Fruit fly (Drosophila melanogaster): ENCODE results near the gene CG4382.

The CG4382 gene

DNA sequence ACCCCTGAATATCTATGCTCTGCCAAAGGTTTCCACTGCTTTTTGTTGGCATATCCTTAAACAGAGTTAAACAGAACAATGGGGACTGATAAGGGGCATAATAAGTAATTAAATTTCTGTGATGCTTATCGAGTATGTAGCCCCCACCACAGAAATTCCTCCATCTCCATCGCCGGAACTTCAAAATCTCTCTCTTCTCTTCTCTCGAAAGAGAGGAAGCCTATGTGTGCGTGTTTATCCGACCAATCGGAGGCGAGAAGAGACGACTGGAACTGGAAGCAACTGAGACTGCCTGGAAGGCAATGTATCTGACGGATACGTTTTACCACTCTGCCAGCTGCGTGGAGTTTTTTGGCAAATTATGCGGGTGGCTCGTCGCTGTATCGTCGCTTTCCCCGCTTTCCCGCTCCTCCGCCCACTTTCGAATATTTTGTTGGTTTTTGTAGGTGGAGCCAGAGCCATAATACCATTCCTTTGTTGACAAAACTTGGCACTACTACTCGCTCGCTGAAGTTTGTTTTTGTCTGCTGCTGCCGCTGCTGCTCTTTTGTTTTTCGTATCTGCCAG is 7.4 kb upstream of the CG4382 start, which contains the start of gene gcm2:
TSS of gene gcm2 (plus strand) at position 566 of the 567 bp plus-strand sequence.
- TF ChIP-seq CG8478 (optimal IDR thresholded peaks at IDR 0.05) (no peak), CTCF (optimal IDR thresholded peaks at IDR 0.05) (no peak)

DNA sequence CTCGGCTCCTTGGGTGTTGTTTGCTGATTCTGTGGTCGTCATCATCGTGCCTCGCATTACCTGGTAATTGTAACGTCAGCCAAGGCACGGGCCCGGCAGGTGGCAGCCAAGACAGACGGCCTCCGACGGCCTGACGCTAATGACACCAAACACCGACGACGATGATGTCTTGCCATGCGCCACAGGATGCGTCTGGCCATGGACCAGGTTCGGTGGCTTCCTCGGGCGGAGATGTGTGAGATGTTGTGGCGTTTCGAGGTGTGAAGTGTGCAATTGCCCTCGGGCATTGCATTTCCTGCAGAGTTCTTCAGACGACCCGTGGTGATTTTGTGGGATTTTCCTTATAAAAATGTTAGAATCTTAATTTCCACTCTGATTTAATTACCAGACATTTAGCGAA is 1.4 kb upstream of the CG4382 start:
- TF ChIP-seq CTCF (optimal IDR thresholded peaks at IDR 0.05) (no peak), CG8478 (optimal IDR thresholded peaks at IDR 0.05) (no peak)

DNA sequence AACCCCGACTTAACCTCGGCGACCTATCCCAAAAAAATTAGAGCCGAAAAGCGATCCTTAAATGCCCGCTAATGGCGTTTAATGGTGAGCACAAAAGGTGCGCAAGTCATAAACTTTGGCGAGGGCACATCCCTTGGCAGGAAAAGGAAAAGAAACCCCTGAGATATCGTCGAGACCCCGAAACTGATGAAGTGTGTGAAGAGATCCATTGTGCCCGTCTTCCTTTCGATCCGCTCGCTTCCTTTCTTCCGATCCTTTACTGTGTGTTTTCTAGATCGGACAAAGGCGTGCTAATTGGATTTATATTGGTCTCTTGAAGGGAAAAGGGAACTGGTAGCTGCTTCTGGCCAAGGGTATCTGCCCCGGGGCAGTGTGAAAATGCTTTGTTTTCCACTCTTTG is 548 bp upstream of the CG4382 start:
- TF ChIP-seq CTCF (optimal IDR thresholded peaks at IDR 0.05) (no peak), CG8478 (optimal IDR thresholded peaks at IDR 0.05) (no peak)

DNA sequence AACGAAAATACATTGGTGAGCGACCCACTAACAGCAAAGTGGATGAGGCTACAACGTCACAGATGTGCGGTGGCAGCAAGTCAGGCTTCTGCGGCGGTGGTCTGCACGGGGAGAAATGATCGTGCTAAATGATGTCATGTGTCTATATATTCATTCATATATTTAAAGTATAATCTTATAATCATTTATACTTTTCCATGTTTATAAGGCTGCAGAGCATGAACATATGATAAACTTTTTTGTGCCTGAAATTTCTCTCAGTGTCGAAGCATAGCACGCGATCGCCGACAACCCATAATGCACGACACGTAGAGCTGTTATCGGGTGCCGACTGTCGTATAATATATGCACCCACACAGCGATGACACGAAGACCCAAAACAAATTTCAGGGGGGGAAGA is 2.3 kb downstream of the CG4382 start:
- TF ChIP-seq CG8478 (optimal IDR thresholded peaks at IDR 0.05), result no peak

DNA sequence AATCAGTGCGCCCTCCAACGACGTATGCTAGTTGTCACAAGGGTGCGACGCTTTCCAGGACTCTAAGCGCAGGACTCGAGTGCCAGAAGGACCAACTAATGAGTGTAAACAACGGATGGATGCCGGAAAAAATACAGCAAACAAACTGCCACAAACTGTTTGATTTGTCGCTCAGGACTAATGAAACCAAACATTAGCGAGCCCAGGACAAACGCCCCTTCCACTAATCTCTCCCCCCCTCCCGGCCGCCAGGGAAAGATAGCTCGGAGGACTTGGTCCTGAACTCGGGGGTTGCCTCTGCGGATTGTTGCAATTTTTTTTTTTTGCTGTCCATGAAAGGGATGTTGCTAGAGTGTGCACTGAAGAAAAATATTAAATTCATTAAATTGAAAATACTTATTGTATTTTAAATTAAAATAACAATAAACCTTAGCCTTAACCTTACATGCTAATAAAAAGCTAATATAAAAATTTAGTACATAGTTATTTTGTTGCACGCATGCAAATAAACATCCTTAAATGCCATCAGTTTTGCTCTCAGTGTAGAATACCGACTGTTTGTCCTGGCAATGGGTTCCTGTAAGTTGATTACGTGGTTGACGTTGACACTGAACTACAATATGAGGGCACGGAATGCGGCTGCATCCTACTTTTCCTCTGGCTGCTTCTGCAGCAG is 5.9 kb downstream of the CG4382 start:
- TF ChIP-seq CTCF (optimal IDR thresholded peaks at IDR 0.05) (no peak), CG8478 (optimal IDR thresholded peaks at IDR 0.05) (no peak)

DNA sequence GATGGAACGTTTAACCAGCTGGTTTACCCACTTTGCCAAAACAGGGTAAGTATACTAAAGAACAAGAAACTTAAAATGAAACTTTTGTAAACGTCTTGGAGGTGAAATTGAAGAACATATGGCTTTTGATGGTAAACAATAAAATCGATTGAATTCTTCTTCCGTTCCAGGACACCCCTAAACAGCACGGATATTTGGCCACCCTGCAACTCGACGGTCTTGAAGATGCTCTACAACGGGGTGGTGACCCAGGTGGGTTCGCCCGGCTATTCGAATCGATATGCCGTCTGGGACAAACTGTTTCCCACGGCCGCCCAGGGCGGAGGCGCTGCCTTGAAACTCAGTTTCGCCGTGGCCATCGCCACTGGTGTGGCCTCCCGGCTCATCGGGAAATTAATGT is 9.5 kb downstream of the CG4382 start:
- TF ChIP-seq CTCF (optimal IDR thresholded peaks at IDR 0.05) (no peak), CG8478 (optimal IDR thresholded peaks at IDR 0.05) (no peak)

DNA sequence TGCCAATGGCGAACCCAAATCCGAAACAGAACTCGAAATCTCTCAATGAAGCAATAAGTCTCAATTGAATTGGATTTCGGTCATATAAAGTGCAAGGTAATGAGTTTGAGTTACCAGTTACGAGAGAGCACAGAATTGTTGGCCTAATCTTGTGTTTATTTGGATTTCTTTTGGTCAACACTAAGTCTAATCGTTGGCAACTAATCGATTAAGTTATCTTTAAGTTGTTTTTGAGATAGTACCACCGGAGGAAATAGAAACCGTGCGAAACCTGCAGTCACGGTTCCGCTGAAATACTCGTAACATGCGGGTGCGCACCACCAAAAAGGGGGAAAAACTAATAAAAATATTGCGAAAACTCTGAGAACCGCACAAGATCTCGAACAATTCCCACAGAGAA is 11.5 kb downstream of the CG4382 start, which contains the start of gene CG3841:
TSS of gene CG3841 (plus strand) at position 301 of the 400 bp plus-strand sequence.
- TF ChIP-seq CG8478 (optimal IDR thresholded peaks at IDR 0.05) (no peak), CTCF (optimal IDR thresholded peaks at IDR 0.05) (no peak)

DNA sequence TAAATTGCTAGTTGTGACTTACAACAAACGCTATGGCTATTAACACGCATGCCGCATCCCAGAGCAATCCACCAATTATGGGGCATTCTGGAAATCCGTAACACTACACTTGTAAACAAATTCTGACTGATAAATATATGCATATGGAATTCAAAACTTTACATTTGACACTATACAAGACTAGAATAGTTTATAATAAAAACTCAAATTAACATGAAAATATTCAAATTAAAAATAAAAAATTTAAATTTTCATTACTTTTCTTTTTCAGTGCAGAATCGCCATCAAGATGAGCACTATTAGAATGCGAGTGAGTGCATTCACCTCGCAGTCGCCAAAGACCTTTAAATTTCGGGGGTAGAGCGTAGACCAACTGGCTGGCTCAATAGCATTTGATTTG is 14.7 kb downstream of the CG4382 start:
- no peak for TF ChIP-seq CTCF (optimal IDR thresholded peaks at IDR 0.05)
- TF ChIP-seq CG8478 (optimal IDR thresholded peaks at IDR 0.05), result no peak

DNA sequence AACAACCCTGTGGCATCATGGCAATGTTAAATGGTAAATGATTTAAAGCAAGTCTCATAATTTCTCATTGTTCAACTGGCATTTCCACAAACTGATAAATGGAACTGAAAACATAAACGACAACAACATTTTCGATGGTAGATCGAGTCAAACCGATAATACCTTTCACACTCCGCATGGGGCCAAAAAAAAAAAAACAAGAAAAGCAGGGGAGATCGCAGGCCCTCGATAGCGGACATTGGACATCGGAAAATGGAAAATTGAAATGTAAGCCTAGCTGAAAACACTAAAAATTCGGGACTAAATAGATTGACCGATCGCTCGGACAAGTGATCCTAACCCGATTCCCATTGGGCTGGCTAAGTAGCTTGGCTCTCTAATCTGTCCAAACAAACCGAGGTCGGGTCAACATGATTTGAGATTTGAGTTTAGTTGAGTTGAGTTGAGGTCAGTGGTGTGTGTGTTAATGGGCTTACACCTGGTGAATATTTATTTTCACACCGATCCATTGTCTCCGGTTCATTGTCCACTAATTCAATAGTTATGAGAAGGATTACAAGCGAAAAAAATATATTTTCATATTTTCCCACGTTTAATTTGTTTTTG is 16.5 kb downstream of the CG4382 start:
- TF ChIP-seq CTCF (optimal IDR thresholded peaks at IDR 0.05), result no peak
- TF ChIP-seq CG8478 (optimal IDR thresholded peaks at IDR 0.05), result no peak

DNA sequence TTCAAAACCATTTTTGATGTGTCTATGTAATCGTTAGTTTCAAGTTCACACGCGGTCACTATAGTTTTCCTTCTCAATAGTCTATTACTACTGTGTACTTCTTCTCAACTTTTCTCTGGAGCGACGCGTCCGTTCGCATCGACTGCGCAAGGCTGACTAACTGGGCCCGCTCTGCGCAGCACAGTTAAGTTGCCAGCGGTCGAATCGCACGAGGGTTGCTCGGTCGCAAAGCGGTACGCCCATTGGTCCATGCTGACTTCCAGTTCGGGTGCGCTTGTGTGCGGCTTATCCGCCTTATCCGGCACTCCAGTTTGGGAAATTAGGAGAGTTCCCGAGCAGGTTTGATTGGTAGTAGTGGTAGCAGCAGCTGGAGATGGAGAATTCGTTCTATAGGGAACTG is 19.1 kb downstream of the CG4382 start, which contains the start of gene gcm:
TSS of gene gcm (minus strand) at position 164 of the 400 bp plus-strand sequence.
- no peak for TF ChIP-seq CG8478 (optimal IDR thresholded peaks at IDR 0.05)
- no peak for TF ChIP-seq CTCF (optimal IDR thresholded peaks at IDR 0.05)

DNA sequence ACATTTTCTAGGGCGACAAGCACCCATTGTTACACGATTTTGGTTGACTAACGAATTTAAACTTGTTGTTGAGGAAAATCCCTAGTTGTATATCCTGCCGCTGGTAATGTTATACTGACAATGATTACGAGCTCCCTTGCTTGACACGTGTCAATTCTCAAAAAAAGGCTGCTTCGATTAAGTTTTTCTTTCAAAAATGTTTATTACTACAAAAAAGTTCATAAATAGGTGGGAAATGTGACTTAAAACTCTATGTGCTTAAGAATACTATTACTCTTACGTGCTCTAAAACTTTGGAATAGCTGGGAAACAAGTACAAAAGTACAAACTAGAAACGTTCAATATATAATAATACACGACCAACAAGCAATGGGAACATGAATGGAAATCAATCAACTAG is 21.1 kb downstream of the CG4382 start, which contains the start of gene CG31709:
TSS of gene CG31709 (minus strand) at position 101 of the 400 bp plus-strand sequence.
- TF ChIP-seq CTCF (optimal IDR thresholded peaks at IDR 0.05) (no peak), CG8478 (optimal IDR thresholded peaks at IDR 0.05) (no peak)

DNA sequence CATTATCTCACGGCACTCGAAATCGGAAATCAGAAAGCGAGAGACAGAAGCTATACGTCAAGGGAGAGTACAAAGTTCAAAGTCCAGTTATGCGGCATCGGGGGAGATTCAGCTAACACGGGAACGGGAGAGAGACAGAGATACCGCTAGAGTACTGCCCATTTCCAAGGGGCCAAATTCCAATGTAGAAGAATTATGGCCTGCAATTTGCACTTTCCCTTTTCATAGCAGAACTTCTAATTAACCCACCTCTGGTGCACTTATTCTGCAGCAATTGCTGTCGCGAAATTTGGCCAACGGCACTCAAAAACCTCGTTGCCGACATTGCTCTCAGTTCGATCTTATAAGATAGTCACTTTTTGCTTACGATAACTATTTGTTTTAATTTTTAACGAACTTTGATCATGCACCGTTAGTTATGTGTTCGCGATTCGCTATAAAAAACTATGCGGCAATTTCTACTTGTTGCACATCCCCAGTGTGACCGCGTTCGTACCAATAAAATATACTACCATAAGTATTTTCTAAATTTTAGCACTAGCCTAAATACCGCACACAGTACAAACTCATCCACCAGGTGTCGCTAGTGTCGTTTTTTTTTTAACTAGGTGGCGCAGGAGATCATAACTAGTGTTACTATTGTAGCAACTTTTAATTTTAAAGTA is 24.3 kb downstream of the CG4382 start, which contains the start of gene Mtpalpha:
TSS of gene Mtpalpha (minus strand) at position 501 of the 665 bp plus-strand sequence.
- TF ChIP-seq CG8478 (optimal IDR thresholded peaks at IDR 0.05), result no peak
- TF ChIP-seq CTCF (optimal IDR thresholded peaks at IDR 0.05), result peak; percentile 91 to 97

DNA sequence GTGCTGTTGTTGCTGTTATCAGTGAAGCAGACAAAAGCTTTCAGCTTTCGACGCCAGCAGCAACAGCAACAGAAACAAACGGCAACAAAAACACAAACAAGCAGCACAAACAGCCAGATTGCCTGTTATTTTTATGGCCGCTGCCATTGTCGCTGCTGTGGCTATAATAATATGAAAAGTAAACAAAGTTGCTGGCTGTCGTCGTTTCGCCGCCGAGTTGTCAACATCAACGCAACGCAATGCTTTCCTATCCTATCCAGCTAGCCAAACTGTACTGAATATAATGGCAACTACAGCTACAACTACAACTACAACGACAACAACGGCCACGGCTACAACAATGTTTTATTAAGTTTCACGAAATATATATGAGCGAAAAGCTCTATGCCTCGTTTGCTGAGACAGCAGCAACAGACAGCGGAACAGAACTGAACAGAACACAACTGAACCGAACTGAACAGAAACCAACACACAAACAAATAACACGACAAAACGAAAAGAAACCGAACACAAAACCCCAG is 29.9 kb downstream of the CG4382 start:
- TF ChIP-seq CTCF (optimal IDR thresholded peaks at IDR 0.05) (no peak), CG8478 (optimal IDR thresholded peaks at IDR 0.05) (no peak)

DNA sequence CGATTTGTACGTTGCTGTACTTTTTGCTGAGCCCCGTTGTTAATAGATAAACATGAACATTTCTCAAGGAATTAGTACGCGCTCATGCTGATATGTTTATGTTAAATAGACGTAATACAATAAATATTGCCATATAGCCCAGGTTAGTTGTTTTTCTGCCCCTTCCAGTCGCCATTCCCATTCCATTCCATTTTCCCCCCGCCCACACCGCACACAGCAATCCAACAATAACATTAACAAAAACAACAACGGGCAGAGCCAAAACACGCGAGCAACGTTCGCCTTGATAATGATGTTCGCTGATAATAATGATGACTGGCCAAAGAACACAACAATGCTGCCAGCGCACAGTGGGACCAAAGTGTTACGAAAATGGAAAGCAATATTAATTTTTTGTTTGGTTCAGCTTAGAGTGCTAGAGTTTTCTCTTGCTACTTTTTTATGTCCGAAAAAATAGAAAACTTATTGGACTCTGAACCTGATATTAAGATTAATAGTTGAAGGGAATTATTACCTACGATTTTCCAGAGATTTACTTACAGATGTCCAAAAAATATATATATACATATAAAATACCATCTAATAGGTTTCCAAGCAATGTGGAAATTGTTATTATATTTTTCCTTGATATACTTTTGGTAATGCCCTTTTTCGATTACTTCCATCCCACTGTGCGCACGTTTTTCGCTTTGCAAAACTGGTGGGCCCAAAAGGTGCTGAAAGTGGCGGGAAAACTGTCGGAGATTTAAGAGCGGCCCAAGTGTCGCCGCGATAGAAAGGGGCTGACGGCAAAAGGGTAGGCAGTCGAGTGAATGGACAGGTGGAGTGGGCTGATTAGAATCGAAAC is 30.9 kb downstream of the CG4382 start:
- TF ChIP-seq CTCF (optimal IDR thresholded peaks at IDR 0.05) (no peak), CG8478 (optimal IDR thresholded peaks at IDR 0.05) (no peak)

All from S2 (cell line).